Worm (Caenorhabditis elegans) whole organism, late embryonic: Measurements from ENCODE around the gene T19H12.6.

Experiments used
- F13H6.1 ChIP-seq: sonication (generic microtip); optimal IDR thresholded peaks from 2 replicates; lab custom pipeline; 2016; ENCODE audit warnings: missing genetic modification characterization, missing compliant biosample characterization
- T23F11.4 ChIP-seq: fragments of 200-800 bp; sonication (Bioruptor generic); optimal IDR thresholded peaks from 2 replicates; lab custom pipeline; 2018; ENCODE audit warnings: mild to moderate bottlenecking, missing genetic modification characterization, missing compliant biosample characterization
- Y22D7AL.16 ChIP-seq: sonication (generic microtip); optimal IDR thresholded peaks from 2 replicates; lab custom pipeline; 2016; ENCODE audit warnings: missing genetic modification characterization, missing compliant biosample characterization
- ahr-1 ChIP-seq: sonication (generic microtip); optimal IDR thresholded peaks from 2 replicates; lab custom pipeline; 2016; ENCODE audit warnings: missing genetic modification characterization, missing compliant biosample characterization
- ama-1 ChIP-seq: fragments of 150-350 bp; optimal IDR thresholded peaks from 2 replicates; lab custom pipeline; 2014
- ceh-14 ChIP-seq: sonication (generic microtip); optimal IDR thresholded peaks from 2 replicates; lab custom pipeline; 2016; ENCODE audit warnings: missing genotype, missing genetic modification characterization, missing compliant biosample characterization
- ceh-18 ChIP-seq: sonication (generic microtip); optimal IDR thresholded peaks from 2 replicates; lab custom pipeline; 2016; ENCODE audit warnings: missing genetic modification characterization, missing compliant biosample characterization
- ceh-2 ChIP-seq: sonication (generic microtip); optimal IDR thresholded peaks from 2 replicates; lab custom pipeline; 2016; ENCODE audit warnings: missing genotype, missing genetic modification characterization, missing compliant biosample characterization
- ceh-24 ChIP-seq: sonication (generic microtip); optimal IDR thresholded peaks from 2 replicates; lab custom pipeline; 2016; ENCODE audit warnings: mild to moderate bottlenecking, missing genetic modification characterization, missing compliant biosample characterization
- ceh-31 ChIP-seq: sonication (generic microtip); optimal IDR thresholded peaks from 2 replicates; lab custom pipeline; 2016; ENCODE audit warnings: missing genetic modification characterization, missing compliant biosample characterization
- ceh-34 ChIP-seq: sonication (generic microtip); optimal IDR thresholded peaks from 2 replicates; lab custom pipeline; 2016; ENCODE audit warnings: mild to moderate bottlenecking, missing genetic modification characterization, missing compliant biosample characterization
- ceh-9 ChIP-seq: sonication (generic microtip); optimal IDR thresholded peaks from 2 replicates; lab custom pipeline; 2016; ENCODE audit warnings: mild to moderate bottlenecking, missing genetic modification characterization, inconsistent platforms, missing compliant biosample characterization
- dve-1 ChIP-seq: sonication (generic microtip); optimal IDR thresholded peaks from 2 replicates; lab custom pipeline; 2017; ENCODE audit warnings: antibody characterized with exemption, mild to moderate bottlenecking, missing genetic modification characterization, missing compliant biosample characterization
- elt-2 ChIP-seq: sonication (generic microtip); optimal IDR thresholded peaks from 2 replicates; lab custom pipeline; 2016; ENCODE audit warnings: missing genetic modification reagents, missing genetic modification characterization, missing compliant biosample characterization
- ets-4 ChIP-seq: sonication (generic microtip); optimal IDR thresholded peaks from 2 replicates; lab custom pipeline; 2016; ENCODE audit warnings: missing genetic modification characterization, missing compliant biosample characterization
- fkh-10 ChIP-seq: fragments of 150-350 bp; optimal IDR thresholded peaks from 2 replicates; lab custom pipeline; 2014; ENCODE audit warnings: missing biosample characterization, missing genetic modification reagents, missing genetic modification characterization
- hlh-13 ChIP-seq: fragments of 200-800 bp; sonication (Bioruptor generic); optimal IDR thresholded peaks from 2 replicates; lab custom pipeline; 2018; ENCODE audit warnings: mild to moderate bottlenecking, missing genetic modification characterization, missing compliant biosample characterization
- hlh-30 ChIP-seq: sonication (generic microtip); optimal IDR thresholded peaks from 2 replicates; lab custom pipeline; 2017; ENCODE audit warnings: antibody characterized with exemption, missing genetic modification characterization, missing compliant biosample characterization; ENCODE audit not compliant: insufficient read depth
- nfya-1 ChIP-seq: sonication (generic microtip); optimal IDR thresholded peaks from 2 replicates; lab custom pipeline; 2017; ENCODE audit warnings: missing genetic modification characterization, mild to moderate bottlenecking, missing compliant biosample characterization, antibody characterized with exemption, moderate library complexity
- nhr-232 ChIP-seq: sonication (generic microtip); optimal IDR thresholded peaks from 2 replicates; lab custom pipeline; 2016; ENCODE audit warnings: missing genetic modification characterization, missing compliant biosample characterization
- pat-9 ChIP-seq: fragments of 200-800 bp; sonication (Bioruptor generic); optimal IDR thresholded peaks from 2 replicates; lab custom pipeline; 2018; ENCODE audit warnings: mild to moderate bottlenecking, missing genetic modification characterization, moderate library complexity, missing compliant biosample characterization
- pax-1 ChIP-seq: fragments of 150-350 bp; optimal IDR thresholded peaks from 2 replicates; lab custom pipeline; 2014; ENCODE audit warnings: missing biosample characterization, missing genetic modification characterization
- pha-2 ChIP-seq: sonication (generic microtip); optimal IDR thresholded peaks from 2 replicates; lab custom pipeline; 2017; ENCODE audit warnings: mild to moderate bottlenecking, missing genetic modification characterization, missing compliant biosample characterization
- sdc-2 ChIP-seq: sonication (generic microtip); optimal IDR thresholded peaks from 2 replicates; lab custom pipeline; 2016; ENCODE audit warnings: missing genotype, missing genetic modification characterization, missing compliant biosample characterization
- syd-9 ChIP-seq: sonication (generic microtip); optimal IDR thresholded peaks from 2 replicates; lab custom pipeline; 2016; ENCODE audit warnings: mild to moderate bottlenecking, missing genetic modification characterization, moderate library complexity, missing compliant biosample characterization
- tbx-2 ChIP-seq: sonication (generic microtip); optimal IDR thresholded peaks from 2 replicates; lab custom pipeline; 2016; ENCODE audit warnings: missing genetic modification characterization, missing compliant biosample characterization
- unc-42 ChIP-seq: sonication (generic microtip); optimal IDR thresholded peaks from 2 replicates; lab custom pipeline; 2016; ENCODE audit warnings: missing genotype, missing genetic modification characterization, missing compliant biosample characterization
- unc-55 ChIP-seq: sonication (generic microtip); optimal IDR thresholded peaks from 2 replicates; lab custom pipeline; 2017; ENCODE audit warnings: missing biosample characterization, missing genetic modification reagents, missing genetic modification characterization

The T19H12.6 gene

DNA sequence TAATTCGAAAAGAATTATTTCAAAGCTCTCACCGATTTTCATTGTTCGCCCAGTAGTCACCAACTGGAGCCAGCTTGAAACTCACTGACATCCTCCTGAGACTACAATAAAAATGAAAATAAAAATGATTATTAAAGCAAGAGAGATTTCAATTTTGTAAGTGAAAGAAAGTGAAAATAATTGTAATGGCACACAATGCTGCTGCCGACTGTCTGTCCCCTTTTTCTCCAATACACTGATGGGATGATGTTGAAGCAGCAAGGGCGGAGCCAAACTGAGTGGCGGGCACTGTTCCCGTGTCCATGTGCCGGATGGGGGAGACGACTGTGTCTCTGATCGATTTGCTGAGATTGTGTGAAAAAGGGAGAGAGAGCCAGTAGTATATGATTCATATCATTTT lies 43.2 kb downstream of the T19H12.6 start, which contains the start of gene C37H5.14:
Gene C37H5.14 (minus strand): TSS at position 101 of the 400 bp plus-strand sequence.
- no peak for TF ChIP-seq Y22D7AL.16
- TF ChIP-seq ceh-31 (tag; lab: Kevin White, UChicago) = no peak
- no peak for TF ChIP-seq ceh-18
- TF ChIP-seq ahr-1 (tag; lab: Kevin White, UChicago) = no peak
- TF ChIP-seq dve-1 (tag; lab: Kevin White, UChicago) = no peak
- TF ChIP-seq pax-1 (tag; lab: Kevin White, UChicago) = no peak
- TF ChIP-seq ceh-14 = no peak
- TF ChIP-seq ets-4 (tag; lab: Kevin White, UChicago) = no peak
- TF ChIP-seq pat-9 (tag; lab: Kevin White, UChicago) = no peak
- TF ChIP-seq pha-2 = no peak
- no peak for TF ChIP-seq T23F11.4 (GFP tag; lab: Kevin White, UChicago)
- no peak for TF ChIP-seq hlh-13 (GFP tag; lab: Kevin White, UChicago)

DNA sequence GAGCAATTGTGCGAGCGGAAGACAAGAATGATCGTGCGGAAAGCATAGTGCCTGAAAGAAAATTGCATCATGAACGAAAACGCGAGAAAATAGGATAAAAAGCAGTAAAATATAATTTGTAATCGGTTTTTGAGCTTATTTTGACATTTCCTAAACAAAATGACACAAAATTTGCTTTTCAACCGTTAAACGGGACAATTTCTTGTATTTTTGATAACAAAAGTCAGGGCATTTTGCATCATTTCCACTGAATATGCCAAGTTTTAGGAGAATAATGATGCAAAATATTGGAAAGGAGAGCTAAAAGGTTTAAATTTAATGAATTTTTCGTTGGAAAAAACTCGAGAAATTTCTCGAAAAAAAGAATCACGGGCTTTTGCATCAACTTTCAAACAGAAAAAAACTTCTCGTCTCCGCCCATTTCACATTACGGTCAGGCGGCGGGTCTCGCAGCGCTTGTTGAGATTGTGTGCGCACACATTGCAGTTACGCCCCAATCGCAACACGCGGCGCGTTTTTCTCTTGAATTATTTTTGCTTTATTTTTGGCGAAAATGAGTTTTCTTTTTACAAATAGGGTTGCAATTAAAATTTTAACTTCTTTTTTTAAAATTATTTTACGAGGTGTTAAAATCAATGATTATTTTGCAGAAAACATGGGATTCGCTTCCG lies 50.6 kb downstream of the T19H12.6 start, which contains the start of the genes hsp-6 and C37H5.5:
Gene hsp-6 (minus strand): TSS at position 51 of the 671 bp plus-strand sequence.
Gene C37H5.5 (plus strand): TSS at position 651 of the 671 bp plus-strand sequence.
- peak; percentile 30 for TF ChIP-seq ceh-2 (tag; lab: Kevin White, UChicago)
- peak; percentile 10 for TF ChIP-seq nhr-232 (tag; lab: Kevin White, UChicago)
- peak; percentile 39 for TF ChIP-seq ceh-34 (tag; lab: Kevin White, UChicago)
- TF ChIP-seq ceh-14 = peak; percentile 10
- peak; percentile 38 for TF ChIP-seq elt-2
- no peak for TF ChIP-seq ceh-24 (tag; lab: Kevin White, UChicago)
- TF ChIP-seq sdc-2 (tag; lab: Kevin White, UChicago) = no peak
- TF ChIP-seq unc-42 (tag; lab: Kevin White, UChicago) = peak; percentile 52
- TF ChIP-seq syd-9 (tag; lab: Kevin White, UChicago) = peak; percentile 46
- peak; percentile 67 for TF ChIP-seq ceh-31 (tag; lab: Kevin White, UChicago)
- peak; percentile 14 for TF ChIP-seq unc-55 (GFP tag; lab: Kevin White, UChicago)
- TF ChIP-seq ceh-18 = peak; percentile 69
- peak; percentile 65 for TF ChIP-seq pax-1 (tag; lab: Kevin White, UChicago)
- TF ChIP-seq hlh-30 (tag; lab: Kevin White, UChicago) = peak; percentile 87
- TF ChIP-seq ama-1 = no peak
- peak; percentile 5 for TF ChIP-seq F13H6.1
- no peak for TF ChIP-seq ceh-9
- TF ChIP-seq tbx-2 (tag; lab: Kevin White, UChicago) = peak; percentile 59
- peak; percentile 40 for TF ChIP-seq ets-4 (tag; lab: Kevin White, UChicago)
- peak; percentile 84 for TF ChIP-seq nfya-1 (tag; lab: Kevin White, UChicago)
- TF ChIP-seq fkh-10 (GFP tag; lab: Kevin White, UChicago) = no peak
- TF ChIP-seq, all 69 proteins: peak for 16
